Worm (Caenorhabditis elegans): Measurements from ENCODE around the gene dyf-2.

Gene dyf-2

DNA sequence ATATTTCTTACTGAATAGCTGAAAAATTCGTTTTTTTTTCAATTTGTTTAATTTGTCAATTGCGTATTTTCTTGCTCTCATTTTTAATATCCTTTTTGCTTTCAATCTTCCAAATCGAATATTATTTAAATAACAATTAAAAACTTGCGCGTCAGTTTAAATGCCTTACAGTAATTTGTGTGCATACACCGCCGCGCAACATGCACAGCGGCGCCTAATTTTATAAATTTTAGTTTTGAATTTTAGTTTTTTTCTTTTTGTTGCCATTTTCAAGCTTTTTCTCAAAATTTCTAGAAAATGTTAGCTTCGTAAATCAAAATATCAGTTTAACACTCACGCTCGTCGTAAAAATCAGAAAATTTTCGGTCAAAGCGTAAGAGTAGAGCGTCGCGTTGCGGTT lies 3.0 kb downstream of the dyf-2 start:
- TF ChIP-seq zip-8 (tag; optimal IDR thresholded peaks at IDR 0.05) (no peak), lin-13 (tag; optimal IDR thresholded peaks at IDR 0.05) (no peak), ceh-83 (GFP tag; optimal IDR thresholded peaks at IDR 0.05) (no peak), elt-1 (tag; optimal IDR thresholded peaks at IDR 0.05; ENCODE audit: borderline replicate concordance, insufficient read depth) (no peak), unc-62 (GFP tag; optimal IDR thresholded peaks at IDR 0.05) (no peak), snpc-4 (tag; optimal IDR thresholded peaks at IDR 0.05) (no peak), pha-4 (tag; optimal IDR thresholded peaks at IDR 0.05) (no peak), mab-5 (tag; optimal IDR thresholded peaks at IDR 0.05) (no peak), nhr-12 (tag; optimal IDR thresholded peaks at IDR 0.05) (no peak), ztf-11 (tag; optimal IDR thresholded peaks at IDR 0.05) (no peak), hlh-1 (tag; optimal IDR thresholded peaks at IDR 0.05) (no peak), sem-2 (GFP tag; optimal IDR thresholded peaks at IDR 0.05) (no peak)

DNA sequence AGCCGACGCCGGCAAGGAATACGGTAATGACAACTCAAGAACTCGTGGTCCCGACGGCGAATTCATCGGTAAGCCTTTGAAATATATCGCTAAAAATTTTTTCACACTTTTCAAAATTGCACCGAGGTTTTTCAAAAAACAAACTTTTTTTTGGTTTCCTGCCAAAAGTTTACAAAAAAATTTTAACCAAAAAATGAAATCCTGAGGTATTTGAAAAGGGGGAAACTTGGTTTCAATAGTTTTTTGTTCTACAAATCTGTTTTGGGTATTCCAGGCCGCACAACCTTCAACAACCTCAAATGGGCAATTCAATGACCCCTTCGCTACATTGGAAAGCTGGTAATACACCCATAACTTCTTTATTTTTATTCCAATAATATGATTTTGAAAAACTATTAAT lies 4.2 kb downstream of the dyf-2 start:
- TF ChIP-seq bed-3 (GFP tag; optimal IDR thresholded peaks at IDR 0.05) (no peak), lsy-2 (tag; optimal IDR thresholded peaks at IDR 0.05) (no peak), mep-1 (tag; optimal IDR thresholded peaks at IDR 0.05) (no peak), cnd-1 (tag; optimal IDR thresholded peaks at IDR 0.05) (no peak), hlh-1 (tag; optimal IDR thresholded peaks at IDR 0.05) (no peak), unc-120 (tag; optimal IDR thresholded peaks at IDR 0.05; ENCODE audit: poor library complexity, severe bottlenecking) (no peak), ceh-39 (tag; optimal IDR thresholded peaks at IDR 0.05) (no peak), ceh-83 (GFP tag; optimal IDR thresholded peaks at IDR 0.05) (no peak), mls-2 (tag; optimal IDR thresholded peaks at IDR 0.05) (no peak), ztf-11 (tag; optimal IDR thresholded peaks at IDR 0.05) (no peak), mab-5 (tag; optimal IDR thresholded peaks at IDR 0.05) (no peak), lin-13 (tag; optimal IDR thresholded peaks at IDR 0.05) (no peak), unc-39 (tag; optimal IDR thresholded peaks at IDR 0.05) (no peak), elt-3 (tag; optimal IDR thresholded peaks at IDR 0.05) (no peak), flh-1 (GFP tag; optimal IDR thresholded peaks at IDR 0.05) (no peak), ces-1 (GFP tag; optimal IDR thresholded peaks at IDR 0.05) (no peak)

DNA sequence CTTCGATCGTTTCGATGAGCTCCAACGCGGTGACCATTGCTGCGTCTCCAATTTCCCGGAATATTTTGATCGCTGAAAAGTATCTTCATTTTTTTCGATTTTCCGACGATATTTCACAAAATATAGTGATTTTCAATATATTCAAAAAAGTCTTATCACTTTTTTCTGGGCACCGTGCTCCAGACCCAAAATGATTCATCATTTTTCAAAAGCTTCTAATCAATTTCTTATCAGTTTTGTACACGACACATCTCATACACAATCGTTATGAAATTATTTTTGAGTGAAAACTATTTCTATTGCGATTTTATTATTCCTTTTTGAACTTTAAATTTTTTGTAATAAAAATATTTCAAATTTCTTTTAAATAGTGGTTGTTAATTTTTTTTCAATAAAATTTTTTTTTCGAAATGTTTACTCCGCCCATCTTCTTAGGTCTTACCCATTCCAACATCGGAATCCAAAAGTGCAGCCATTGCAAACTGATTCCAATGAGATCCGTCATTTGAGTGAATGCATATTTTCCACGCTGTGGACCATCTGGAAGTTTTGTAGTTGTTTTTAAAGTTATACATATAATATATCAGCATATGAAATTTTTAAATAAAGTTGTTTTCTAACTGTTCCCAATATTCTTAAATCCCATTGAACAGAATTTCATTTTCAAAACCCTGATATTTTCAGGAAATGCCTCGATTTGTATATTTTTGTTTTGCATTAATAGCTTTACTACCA lies 7.3 kb downstream of the dyf-2 start, which contains the start of gene sid-2:
sid-2 (plus strand) TSS at position 685 of the 735 bp plus-strand sequence.
- no peak for TF ChIP-seq nhr-12 (tag; optimal IDR thresholded peaks at IDR 0.05)
- no peak for TF ChIP-seq unc-39 (tag; optimal IDR thresholded peaks at IDR 0.05)
- no peak for TF ChIP-seq mep-1 (tag; optimal IDR thresholded peaks at IDR 0.05)
- no peak for TF ChIP-seq nhr-76 (tag; optimal IDR thresholded peaks at IDR 0.05)
- TF ChIP-seq blmp-1 (tag; optimal IDR thresholded peaks at IDR 0.05) = no peak
- no peak for TF ChIP-seq ceh-83 (GFP tag; optimal IDR thresholded peaks at IDR 0.05)
- no peak for TF ChIP-seq unc-120 (tag; optimal IDR thresholded peaks at IDR 0.05; ENCODE audit: poor library complexity, severe bottlenecking)
- TF ChIP-seq elt-1 (tag; optimal IDR thresholded peaks at IDR 0.05; ENCODE audit: borderline replicate concordance, insufficient read depth) = no peak
- no peak for TF ChIP-seq flh-1 (GFP tag; optimal IDR thresholded peaks at IDR 0.05)

DNA sequence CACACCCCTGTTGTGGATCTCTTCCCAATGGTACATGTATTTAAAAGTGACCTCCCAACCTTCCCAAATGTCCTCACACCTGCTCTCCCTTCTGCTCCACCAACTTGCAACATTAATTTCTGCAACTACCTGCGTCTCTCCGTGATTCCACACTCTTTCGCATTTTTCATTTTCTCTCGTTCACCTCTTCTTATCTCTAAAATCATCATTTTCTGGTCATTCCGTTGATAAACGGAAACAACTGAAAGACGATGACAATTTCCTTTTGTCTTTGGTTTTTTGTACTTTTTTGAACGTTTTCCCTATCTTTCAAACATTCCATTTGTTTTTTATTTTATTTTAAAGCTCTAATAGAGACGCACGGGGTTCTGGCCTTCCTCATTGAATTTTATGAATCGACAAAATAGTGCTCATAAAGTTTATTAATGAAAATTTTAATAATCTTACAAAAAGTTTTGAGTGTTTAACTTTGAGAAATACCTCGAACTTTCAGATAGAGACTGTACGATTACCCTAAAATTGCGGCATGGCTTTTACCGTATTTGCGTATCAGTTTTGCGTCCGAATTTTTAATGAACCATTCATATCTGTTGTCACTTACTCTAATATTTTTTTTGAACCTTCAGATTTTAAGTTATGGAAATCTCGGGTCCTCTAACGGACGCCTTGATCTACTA lies 13.5 kb downstream of the dyf-2 start, which contains the start of gene aqp-11:
aqp-11 (plus strand) TSS at position 627 of the 677 bp plus-strand sequence.
- TF ChIP-seq ceh-83 (GFP tag; optimal IDR thresholded peaks at IDR 0.05) = no peak
- TF ChIP-seq hlh-1 (tag; optimal IDR thresholded peaks at IDR 0.05) = peak; percentile 31
- TF ChIP-seq zip-8 (tag; optimal IDR thresholded peaks at IDR 0.05) = no peak
- TF ChIP-seq M03D4.4 (tag; optimal IDR thresholded peaks at IDR 0.05) = no peak
- no peak for TF ChIP-seq elt-1 (tag; optimal IDR thresholded peaks at IDR 0.05; ENCODE audit: borderline replicate concordance, insufficient read depth)
- TF ChIP-seq ham-2 (GFP tag; optimal IDR thresholded peaks at IDR 0.05) = no peak
- no peak for TF ChIP-seq nhr-2 (tag; optimal IDR thresholded peaks at IDR 0.05)
- no peak for TF ChIP-seq lin-32 (GFP tag; optimal IDR thresholded peaks at IDR 0.05)

DNA sequence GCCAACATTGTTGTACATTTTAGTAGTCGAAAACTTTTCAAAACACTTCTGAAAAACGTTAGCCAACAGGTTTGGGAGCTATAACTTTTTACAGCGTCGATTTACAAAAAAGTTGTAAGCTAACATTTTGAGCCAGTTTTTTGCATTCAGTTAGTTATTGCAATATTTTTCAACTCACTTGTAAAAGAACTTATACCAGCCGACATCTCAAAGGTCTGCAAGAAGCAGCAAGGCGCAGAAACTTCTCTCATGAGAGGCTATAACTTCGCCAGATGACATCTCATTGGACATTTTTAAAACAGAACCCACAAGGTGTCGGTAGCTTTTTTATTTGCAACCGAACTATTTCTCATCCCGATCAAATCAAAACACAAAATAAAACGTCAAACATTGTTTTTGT lies 16.7 kb downstream of the dyf-2 start:
- TF ChIP-seq ces-1 (GFP tag; optimal IDR thresholded peaks at IDR 0.05) = no peak
- no peak for TF ChIP-seq unc-39 (tag; optimal IDR thresholded peaks at IDR 0.05)
- no peak for TF ChIP-seq ceh-83 (GFP tag; optimal IDR thresholded peaks at IDR 0.05)
- no peak for TF ChIP-seq ceh-43 (GFP tag; optimal IDR thresholded peaks at IDR 0.05)
- TF ChIP-seq lsy-2 (tag; optimal IDR thresholded peaks at IDR 0.05) = no peak
- TF ChIP-seq flh-1 (GFP tag; optimal IDR thresholded peaks at IDR 0.05) = no peak

Data from whole organism, mixed stage, embryonic.